Fruit fly (Drosophila melanogaster) whole organism: ENCODE data around the gene CG2887.

Experiments
- CG8478 ChIP-seq: fragments of >200 bp; optimal IDR thresholded peaks from 2 replicates; lab custom pipeline; 2018; ENCODE audit warnings: inconsistent platforms
- Dll ChIP-seq: fragments of >200 bp; optimal IDR thresholded peaks from 2 replicates; lab custom pipeline; 2017
- EcR ChIP-seq, 2 experiments: fragments of >200 bp; optimal IDR thresholded peaks; 2 replicates each; lab custom pipeline; 2017; ENCODE audit warnings: missing biosample characterization in 2 of 2, missing genetic modification characterization in 2 of 2, missing genetic modification reagents in 2 of 2
- pan ChIP-seq: fragments of >200 bp; optimal IDR thresholded peaks from 2 replicates; lab custom pipeline; 2017
- psq ChIP-seq: fragments of >200 bp; optimal IDR thresholded peaks from 2 replicates; lab custom pipeline; 2017
- usp ChIP-seq: fragments of >200 bp; optimal IDR thresholded peaks from 2 replicates; lab custom pipeline; 2017; ENCODE audit warnings: missing biosample characterization, missing genetic modification characterization, mixed read lengths

CG2887 gene

dm6 chrX:10478443-10479368 lies at the start of gene CG2887, which contains the start of gene PPP4R2r:
TSS of gene CG2887 (minus strand) at chrX:10478493.
TSS of gene PPP4R2r (plus strand) at chrX:10478838.
- TF ChIP-seq usp (GFP tag; lab: Kevin White, UChicago): no peak
- TF ChIP-seq CG8478: no peak
- no peak for TF ChIP-seq Dll (lab: Kevin White, UChicago)
- TF ChIP-seq pan (lab: Kevin White, UChicago): no peak
- TF ChIP-seq EcR (GFP tag; optimal IDR thresholded peaks at IDR 0.05; lab: Kevin White, UChicago): no peak
- no peak for TF ChIP-seq psq

DNA sequence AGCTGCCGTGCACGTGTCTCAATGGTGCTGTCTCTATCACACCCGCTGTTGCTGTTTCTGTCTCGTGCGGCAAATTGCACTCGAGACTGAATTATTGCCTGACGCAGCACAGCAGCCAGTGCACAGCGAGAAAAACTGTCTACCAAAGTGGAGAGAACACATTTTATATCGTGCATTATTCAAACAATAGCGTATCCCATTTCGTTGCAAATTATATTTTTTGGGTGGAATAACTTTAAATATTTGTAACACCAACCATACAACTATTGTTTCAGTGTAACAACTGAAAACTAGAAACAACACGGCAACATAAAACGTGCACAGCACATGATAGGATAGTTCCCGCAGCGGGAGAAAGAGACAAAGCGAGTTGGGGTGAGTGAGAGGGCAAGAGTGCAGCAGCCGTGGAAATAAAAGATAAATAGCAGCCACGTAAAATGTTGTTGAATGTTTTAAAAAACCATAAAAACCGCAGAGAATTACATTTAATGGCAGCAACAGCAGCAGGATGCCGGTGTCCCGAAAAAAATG lies 37.1 kb upstream of the CG2887 start:
- no peak for TF ChIP-seq psq
- no peak for TF ChIP-seq Dll (lab: Kevin White, UChicago)
- TF ChIP-seq usp (GFP tag; lab: Kevin White, UChicago): no peak
- no peak for TF ChIP-seq CG8478
- no peak for TF ChIP-seq EcR (GFP tag; optimal IDR thresholded peaks at IDR 0.05; lab: Kevin White, UChicago)
- no peak for TF ChIP-seq pan (lab: Kevin White, UChicago)

DNA sequence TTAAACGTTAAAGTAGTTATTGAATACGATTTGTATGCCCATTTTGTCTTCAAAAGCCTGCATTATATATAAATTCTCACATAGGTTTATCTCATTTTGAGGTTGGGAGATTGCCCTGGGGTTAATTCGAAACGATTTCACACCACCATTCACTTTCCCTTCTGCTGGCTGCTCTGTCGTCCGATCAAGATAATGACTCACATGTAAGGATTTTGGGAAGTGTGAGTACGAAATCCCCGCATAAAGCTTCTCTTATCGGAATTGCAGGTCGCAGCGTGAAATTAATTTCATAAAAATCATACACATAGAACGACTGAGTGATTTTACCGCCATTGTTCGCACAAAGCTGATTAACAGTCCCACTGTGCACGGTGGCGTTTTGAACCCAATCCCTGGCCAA lies 36.6 kb upstream of the CG2887 start:
- no peak for TF ChIP-seq EcR (GFP tag; optimal IDR thresholded peaks at IDR 0.05; lab: Kevin White, UChicago)
- no peak for TF ChIP-seq psq
- no peak for TF ChIP-seq Dll (lab: Kevin White, UChicago)
- no peak for TF ChIP-seq pan (lab: Kevin White, UChicago)
- TF ChIP-seq usp (GFP tag; lab: Kevin White, UChicago): no peak
- TF ChIP-seq CG8478: no peak

dm6 chrX:10513611-10514010 lies 35.3 kb upstream of the CG2887 start:
- TF ChIP-seq psq: no peak
- no peak for TF ChIP-seq CG8478
- no peak for TF ChIP-seq Dll (lab: Kevin White, UChicago)
- no peak for TF ChIP-seq pan (lab: Kevin White, UChicago)
- no peak for TF ChIP-seq usp (GFP tag; lab: Kevin White, UChicago)
- no peak for TF ChIP-seq EcR (GFP tag; optimal IDR thresholded peaks at IDR 0.05; lab: Kevin White, UChicago)

- TF ChIP-seq CG8478 (no peak), Dll (lab: Kevin White, UChicago) (no peak), usp (GFP tag; lab: Kevin White, UChicago) (no peak), pan (lab: Kevin White, UChicago) (no peak), EcR (GFP tag; optimal IDR thresholded peaks at IDR 0.05; lab: Kevin White, UChicago) (no peak), psq (no peak)
These were observed 18.0 kb upstream of the CG2887 start for dm6 chrX:10496319-10496718.

- no peak for TF ChIP-seq usp (GFP tag; lab: Kevin White, UChicago)
- no peak for TF ChIP-seq EcR (GFP tag; optimal IDR thresholded peaks at IDR 0.05; lab: Kevin White, UChicago)
- TF ChIP-seq pan (lab: Kevin White, UChicago): no peak
- TF ChIP-seq Dll (lab: Kevin White, UChicago): no peak
- TF ChIP-seq psq: no peak
- no peak for TF ChIP-seq CG8478
These were observed 9.8 kb upstream of the CG2887 start for dm6 chrX:10487964-10488605.

DNA sequence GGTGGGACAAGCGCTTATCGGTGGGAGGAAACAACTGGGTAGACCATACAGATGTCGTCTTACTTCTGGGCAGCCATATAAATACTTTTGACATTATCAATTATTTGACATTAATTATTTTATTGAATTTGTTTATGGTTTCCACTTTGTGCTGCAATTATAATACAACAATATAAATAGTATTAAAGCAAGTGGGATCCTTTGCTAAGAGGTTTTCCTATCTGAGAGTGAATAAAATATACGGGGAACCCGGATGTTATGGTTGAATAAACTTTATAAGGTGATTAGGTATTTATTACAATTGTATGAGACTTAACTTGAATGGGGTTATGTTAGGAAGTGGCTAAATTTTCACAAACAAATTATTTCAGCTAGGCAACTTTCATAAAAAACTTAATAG lies 8.8 kb upstream of the CG2887 start, which contains the start of gene CG32687:
CG32687 (minus strand) TSS at position 101 of the 400 bp plus-strand sequence.
- TF ChIP-seq CG8478 (no peak), psq (no peak), pan (lab: Kevin White, UChicago) (no peak), usp (GFP tag; lab: Kevin White, UChicago) (no peak), EcR (GFP tag; optimal IDR thresholded peaks at IDR 0.05; lab: Kevin White, UChicago) (no peak), Dll (lab: Kevin White, UChicago) (no peak)

dm6 chrX:10486144-10487030 lies 8.1 kb upstream of the CG2887 start:
- no peak for TF ChIP-seq psq
- no peak for TF ChIP-seq pan (lab: Kevin White, UChicago)
- TF ChIP-seq Dll (lab: Kevin White, UChicago): no peak
- TF ChIP-seq EcR (GFP tag; optimal IDR thresholded peaks at IDR 0.05; lab: Kevin White, UChicago): no peak

dm6 chrX:10484206-10485112 lies 6.2 kb upstream of the CG2887 start:
- no peak for TF ChIP-seq CG8478
- peak; percentile 60 for TF ChIP-seq pan (lab: Kevin White, UChicago)

- TF ChIP-seq usp (GFP tag; lab: Kevin White, UChicago) (no peak), EcR (GFP tag; optimal IDR thresholded peaks at IDR 0.05; lab: Kevin White, UChicago) (no peak), psq (no peak), Dll (lab: Kevin White, UChicago) (no peak), CG8478 (no peak), pan (lab: Kevin White, UChicago) (no peak)
These were observed 3.7 kb downstream of the CG2887 start, which contains the start of gene nocte for dm6 chrX:10474625-10475024. TSS of gene nocte (minus strand) at chrX:10474675.
